Fruit fly (Drosophila melanogaster): ENCODE data around the gene CG14420.

DNA sequence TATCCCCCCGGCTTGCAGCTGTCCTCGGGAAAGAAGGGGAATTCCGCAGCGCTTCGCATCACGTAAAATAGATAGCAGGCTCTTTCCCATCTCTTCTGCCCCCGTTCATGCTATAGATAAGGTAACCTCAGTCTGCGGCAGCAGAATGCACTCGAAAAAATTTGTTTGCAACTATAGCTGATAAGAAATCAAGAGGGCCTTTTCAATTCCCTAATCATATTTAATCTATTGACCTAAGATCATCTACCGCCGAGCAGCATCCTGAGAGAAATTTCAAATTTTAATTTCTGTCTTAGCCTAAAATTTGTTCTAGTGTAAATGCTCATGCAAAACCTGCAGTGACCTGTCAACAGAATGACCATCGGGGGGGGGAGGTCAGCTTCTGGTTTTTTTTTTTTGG, 18.0 kb downstream of the CG14420 start:
- TF ChIP-seq psq (optimal IDR thresholded peaks at IDR 0.05) (no peak), EcR (GFP tag; optimal IDR thresholded peaks at IDR 0.05) (no peak), usp (GFP tag; optimal IDR thresholded peaks at IDR 0.05) (no peak), pan (optimal IDR thresholded peaks at IDR 0.05) (no peak), CG8478 (optimal IDR thresholded peaks at IDR 0.05) (no peak), Dll (optimal IDR thresholded peaks at IDR 0.05) (no peak)

Data from whole organism.